Worm (Caenorhabditis elegans) whole organism, L1 larva: ENCODE results near the gene F22H10.11.

Experiments
- F16B12.6 ChIP-seq: fragments of 150-350 bp; optimal IDR thresholded peaks from 2 replicates; lab custom pipeline; 2014; ENCODE audit warnings: missing biosample characterization, missing genetic modification characterization
- elt-3 ChIP-seq, 6 experiments: fragments of 150-350 bp in 1 of 6; sonication (generic microtip); optimal IDR thresholded peaks; 2 replicates each; lab custom pipeline; 2017 to 2018; ENCODE audit warnings: missing biosample characterization in 6 of 6, missing genetic modification characterization in 6 of 6, inconsistent platforms in 1 of 6
- fkh-4 ChIP-seq: sonication (generic microtip); optimal IDR thresholded peaks from 2 replicates; lab custom pipeline; 2016; ENCODE audit warnings: missing compliant biosample characterization, missing genetic modification characterization, borderline replicate concordance
- lin-39 ChIP-seq: fragments of 150-350 bp; optimal IDR thresholded peaks from 2 replicates; lab custom pipeline; 2014; ENCODE audit warnings: missing biosample characterization, missing genetic modification reagents, missing genetic modification characterization
- lir-3 ChIP-seq: sonication (generic microtip); optimal IDR thresholded peaks from 2 replicates; lab custom pipeline; 2016; ENCODE audit warnings: mild to moderate bottlenecking, missing genetic modification characterization, moderate library complexity, missing compliant biosample characterization; ENCODE audit not compliant: poor library complexity
- mef-2 ChIP-seq: fragments of 150-350 bp; optimal IDR thresholded peaks from 2 replicates; lab custom pipeline; 2014; ENCODE audit warnings: missing biosample characterization, missing genetic modification characterization
- nhr-84 ChIP-seq: sonication (generic microtip); optimal IDR thresholded peaks from 2 replicates; lab custom pipeline; 2017; ENCODE audit warnings: missing biosample characterization, missing genetic modification characterization
- pax-3 ChIP-seq: fragments of 200-800 bp; sonication (Bioruptor generic); optimal IDR thresholded peaks from 2 replicates; lab custom pipeline; 2018; ENCODE audit warnings: mild to moderate bottlenecking, missing genetic modification characterization, moderate library complexity, missing compliant biosample characterization
- snpc-4 ChIP-seq: fragments of 150-350 bp; optimal IDR thresholded peaks from 2 replicates; lab custom pipeline; 2014; ENCODE audit warnings: missing biosample characterization, missing genetic modification characterization
- ztf-11 ChIP-seq, 2 experiments: sonication (generic microtip); optimal IDR thresholded peaks; 2 replicates each; lab custom pipeline; 2016 to 2017; ENCODE audit warnings: missing genetic modification characterization in 2 of 2, missing biosample characterization in 1 of 2, missing compliant biosample characterization in 1 of 2

DNA sequence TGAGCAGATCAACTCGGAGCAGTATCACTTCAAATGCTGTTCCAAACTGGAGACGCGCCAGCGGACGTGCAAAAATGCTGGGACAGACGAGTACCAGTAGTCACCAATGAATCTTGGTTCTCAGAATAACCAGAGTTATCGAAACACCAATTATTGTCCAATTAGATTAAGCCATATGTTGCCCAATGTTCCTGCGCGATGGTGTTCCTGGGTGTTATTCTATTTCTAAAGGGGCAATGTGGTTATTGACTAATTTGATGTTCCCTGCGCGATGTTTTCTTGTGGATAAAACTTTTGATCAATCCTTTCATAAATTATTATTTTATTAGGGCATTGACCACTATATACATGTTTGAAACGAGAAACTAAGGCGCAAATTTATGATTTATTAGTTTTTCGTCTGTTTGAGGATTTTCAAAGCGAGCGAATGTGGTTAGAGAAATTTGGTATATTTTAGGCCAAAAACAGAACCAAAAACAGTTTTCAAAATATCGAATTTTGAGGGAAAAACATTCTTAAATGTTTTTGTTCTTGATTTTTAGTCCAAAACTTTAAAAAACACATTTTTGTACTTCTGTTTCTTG is 5.8 kb downstream of the F22H10.11 start:
- TF ChIP-seq nhr-84 (peak; percentile 62), lin-39 (peak; percentile 99), F16B12.6 (tag; lab: Kevin White, UChicago) (peak; percentile 45), fkh-4 (tag; lab: Kevin White, UChicago) (peak; percentile 98), mef-2 (tag; lab: Kevin White, UChicago) (peak; percentile 75), ztf-11 (tag; optimal IDR thresholded peaks at IDR 0.05; lab: Kevin White, UChicago) (peak; percentile 33 to 92), elt-3 (tag; optimal IDR thresholded peaks at IDR 0.05; lab: Kevin White, UChicago) (peak; percentile 77 to 99 (median 92)), snpc-4 (tag; lab: Kevin White, UChicago) (peak; percentile 93), pax-3 (tag; lab: Kevin White, UChicago) (peak; percentile 94), lir-3 (tag; lab: Kevin White, UChicago) (peak; percentile 92)
